Worm (Caenorhabditis elegans) whole organism, midembryonic: Measurements from ENCODE around the gene lact-3.

ENCODE experiments used
- flt-1 ChIP-seq: fragments of 200-800 bp; sonication (Bioruptor generic); IDR thresholded peaks from 2 replicates; pipeline ENCODE4 v1.3.6; 2022; ENCODE audit warnings: missing genetic modification characterization, missing compliant biosample characterization
- med-1 ChIP-seq: sonication (generic microtip); optimal IDR thresholded peaks from 2 replicates; lab custom pipeline; 2017; ENCODE audit warnings: missing genetic modification characterization, mild to moderate bottlenecking, missing compliant biosample characterization, antibody characterized with exemption, missing genetic modification reagents; ENCODE audit not compliant: insufficient read depth
- tab-1 ChIP-seq: fragments of 200-800 bp; sonication (Bioruptor generic); IDR thresholded peaks from 2 replicates; pipeline ENCODE4 v1.3.6; 2022; ENCODE audit warnings: missing genetic modification characterization, missing compliant biosample characterization

- TF ChIP-seq tab-1, result no peak
- TF ChIP-seq med-1 (GFP tag; lab: Kevin White, UChicago), result no peak
- no peak for TF ChIP-seq flt-1 (GFP tag; lab: Robert Waterston, UW)
Observed at ce11 chrII:10658576-10659256, 1.2 kb upstream of the lact-3 start, which contains the start of the genes snu-13 and rsp-7.
